Worm (Caenorhabditis elegans): Measurements from ENCODE around the gene sax-7.

The sax-7 gene

DNA sequence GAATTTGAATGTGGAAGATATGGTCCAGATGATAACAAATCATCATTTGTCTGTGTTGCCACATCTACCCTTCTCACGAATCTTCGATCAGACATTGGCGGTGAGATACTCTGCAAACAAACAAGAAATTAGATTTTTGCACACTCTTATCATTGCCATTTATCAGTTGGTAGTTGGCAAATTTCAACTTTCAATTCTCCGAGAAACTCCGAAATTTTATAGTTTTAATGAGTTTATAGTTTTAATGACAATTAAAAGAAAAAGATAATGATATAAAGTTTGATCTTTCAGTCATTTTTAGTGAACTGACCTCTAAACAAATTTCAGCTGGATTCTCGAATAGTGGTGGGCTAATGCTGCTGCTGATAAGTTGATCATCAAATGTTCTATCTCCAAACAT lies 38.6 kb upstream of the sax-7 start:
- TF ChIP-seq nhr-80 (tag; optimal IDR thresholded peaks at IDR 0.05) (peak; percentile 48), nhr-90 (tag; optimal IDR thresholded peaks at IDR 0.05) (no peak), attf-6 (GFP tag; IDR thresholded peaks at IDR 0.05) (no peak), nhr-27 (tag; optimal IDR thresholded peaks at IDR 0.05) (no peak), unc-130 (GFP tag; optimal IDR thresholded peaks at IDR 0.05) (no peak)

ce11 chrIV:8026361-8026760 lies 36.1 kb upstream of the sax-7 start:
- TF ChIP-seq lin-26 (GFP tag; IDR thresholded peaks at IDR 0.05) (no peak), atf-7 (tag; optimal IDR thresholded peaks at IDR 0.05) (peak; percentile 21), gei-17 (GFP tag; optimal IDR thresholded peaks at IDR 0.05) (no peak), let-607 (tag; optimal IDR thresholded peaks at IDR 0.05) (peak; percentile 63 to 89), lin-40 (tag; optimal IDR thresholded peaks at IDR 0.05) (peak; percentile 17), Y67H2A.10 (GFP tag; conservative IDR thresholded peaks at IDR 0.05) (no peak), ztf-3 (GFP tag; optimal IDR thresholded peaks at IDR 0.05) (no peak), nhr-80 (tag; optimal IDR thresholded peaks at IDR 0.05) (peak; percentile 80), B0019.2 (GFP tag; conservative IDR thresholded peaks at IDR 0.05) (no peak)

DNA sequence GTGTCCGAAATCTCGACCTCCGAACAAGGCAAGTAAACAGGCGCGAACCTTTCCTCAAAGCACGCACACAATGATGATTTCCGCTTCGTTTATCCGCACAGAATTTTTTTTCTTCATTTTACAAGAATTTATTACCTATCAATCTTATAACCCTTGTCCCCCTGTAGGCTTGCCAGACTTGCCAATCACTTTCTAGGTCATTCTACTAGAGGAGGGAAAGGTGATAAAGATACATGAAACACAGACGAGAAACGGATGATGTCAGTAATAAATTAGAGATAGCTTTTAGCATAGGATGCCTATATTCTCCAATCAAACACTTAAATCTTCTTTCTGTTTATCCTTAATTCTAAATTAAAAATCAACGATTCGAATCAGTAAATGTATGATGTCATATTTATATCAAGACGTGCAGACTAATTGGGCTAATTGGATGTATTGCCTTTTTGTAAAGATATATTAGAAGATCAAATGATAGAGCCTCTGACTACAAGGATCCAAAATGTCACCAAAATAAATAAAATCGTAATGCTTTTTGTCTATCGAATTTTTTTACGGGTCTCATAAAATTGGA lies 35.1 kb upstream of the sax-7 start:
- no peak for TF ChIP-seq ztf-22 (GFP tag; optimal IDR thresholded peaks at IDR 0.05)
- no peak for TF ChIP-seq Y79H2A.3 (GFP tag; conservative IDR thresholded peaks at IDR 0.05)
- no peak for TF ChIP-seq tbx-9 (tag; optimal IDR thresholded peaks at IDR 0.05; ENCODE audit: borderline replicate concordance)
- no peak for TF ChIP-seq sptf-2 (GFP tag; optimal IDR thresholded peaks at IDR 0.05)
- TF ChIP-seq sea-2 (GFP tag; IDR thresholded peaks at IDR 0.05), result no peak
- TF ChIP-seq snpc-1.3 (tag; optimal IDR thresholded peaks at IDR 0.05; ENCODE audit: insufficient read depth), result no peak

DNA sequence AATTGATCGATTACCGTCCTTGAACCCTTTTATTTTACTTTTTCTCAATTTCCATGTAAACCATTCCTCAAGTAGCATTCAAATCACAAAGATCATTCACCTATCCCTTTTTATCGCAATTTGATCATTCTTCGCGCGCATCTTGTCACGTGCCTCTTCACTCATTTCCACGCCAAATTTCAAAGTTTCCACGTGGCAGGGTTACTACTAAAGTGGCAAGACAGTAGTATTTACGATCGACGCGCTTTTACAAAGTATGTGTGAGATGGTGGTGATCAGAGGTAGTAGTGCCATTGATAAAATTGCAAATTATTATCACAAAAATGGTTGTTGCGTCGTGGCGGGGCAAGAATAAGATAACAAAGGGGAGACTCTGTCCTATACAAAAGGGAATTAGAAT lies 34.1 kb upstream of the sax-7 start:
- 0 out of 2 replicates have a peak, but pooled peaks have one; percentile 16 for TF ChIP-seq K11D2.4 (GFP tag; IDR thresholded peaks at IDR 0.05)
- peak; percentile 71 for TF ChIP-seq nhr-80 (tag; optimal IDR thresholded peaks at IDR 0.05)
- TF ChIP-seq ztf-26 (tag; optimal IDR thresholded peaks at IDR 0.05), result peak; percentile 84
- TF ChIP-seq ets-4 (GFP tag; optimal IDR thresholded peaks at IDR 0.05), result no peak
- no peak for TF ChIP-seq hmg-1.2 (GFP tag; IDR thresholded peaks at IDR 0.05)
- TF ChIP-seq F55B11.4 (tag; optimal IDR thresholded peaks at IDR 0.05; ENCODE audit: borderline replicate concordance, insufficient read depth), result no peak
- TF ChIP-seq lin-40 (tag; optimal IDR thresholded peaks at IDR 0.05), result peak; percentile 63
- TF ChIP-seq F39B2.1 (GFP tag; IDR thresholded peaks at IDR 0.05), result no peak
- TF ChIP-seq somi-1 (GFP tag; optimal IDR thresholded peaks at IDR 0.05), result peak; percentile 86
- TF ChIP-seq hlh-12 (tag; optimal IDR thresholded peaks at IDR 0.05), result no peak

DNA sequence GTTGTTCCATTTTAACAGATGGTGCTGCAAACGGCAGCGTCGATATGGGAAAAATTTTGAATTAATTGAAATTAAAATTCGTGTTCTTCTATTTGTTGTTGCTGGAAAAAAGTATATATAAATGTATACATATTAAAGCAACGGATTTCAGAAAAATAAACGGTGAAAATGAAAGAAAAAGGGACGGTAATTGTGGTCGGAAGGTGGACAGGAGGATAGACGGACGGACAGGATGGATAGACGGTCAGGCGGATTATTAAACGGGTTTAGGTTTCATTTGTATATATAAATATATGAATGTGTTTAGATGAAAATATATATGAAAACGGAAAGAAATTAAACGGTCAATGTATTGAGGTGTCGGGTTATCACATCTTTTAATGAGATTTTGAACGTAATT lies 33.0 kb upstream of the sax-7 start, which contains the start of gene nhr-31:
Gene nhr-31 (minus strand): TSS at position 101 of the 400 bp plus-strand sequence.
- TF ChIP-seq hrde-1 (tag; optimal IDR thresholded peaks at IDR 0.05; ENCODE audit: borderline replicate concordance) (no peak), ztf-25 (GFP tag; IDR thresholded peaks at IDR 0.05) (no peak), F22D6.2 (tag; optimal IDR thresholded peaks at IDR 0.05) (no peak), Y67H2A.10 (GFP tag; conservative IDR thresholded peaks at IDR 0.05) (no peak), B0261.1 (tag; optimal IDR thresholded peaks at IDR 0.05) (no peak), rcor-1 (GFP tag; IDR thresholded peaks at IDR 0.05) (no peak), mxl-1 (tag; optimal IDR thresholded peaks at IDR 0.05) (no peak), gei-17 (GFP tag; optimal IDR thresholded peaks at IDR 0.05) (no peak), lin-54 (GFP tag; optimal IDR thresholded peaks at IDR 0.05) (no peak), K12H6.12 (tag; optimal IDR thresholded peaks at IDR 0.05) (no peak), ekl-4 (GFP tag; IDR thresholded peaks at IDR 0.05) (no peak)

All from whole organism, young adult.